Worm (Caenorhabditis elegans) whole organism, late embryonic: ENCODE results near the gene srx-51.

Experiments
- C38D4.7 ChIP-seq: fragments of 200-800 bp; sonication (Bioruptor generic); optimal IDR thresholded peaks from 2 replicates; lab custom pipeline; 2018; ENCODE audit warnings: mild to moderate bottlenecking, missing genetic modification characterization, moderate library complexity, missing compliant biosample characterization
- F13H6.1 ChIP-seq: sonication (generic microtip); optimal IDR thresholded peaks from 2 replicates; lab custom pipeline; 2016; ENCODE audit warnings: missing genetic modification characterization, missing compliant biosample characterization
- T23F11.4 ChIP-seq: fragments of 200-800 bp; sonication (Bioruptor generic); optimal IDR thresholded peaks from 2 replicates; lab custom pipeline; 2018; ENCODE audit warnings: mild to moderate bottlenecking, missing genetic modification characterization, missing compliant biosample characterization
- ceh-2 ChIP-seq: sonication (generic microtip); optimal IDR thresholded peaks from 2 replicates; lab custom pipeline; 2016; ENCODE audit warnings: missing genotype, missing genetic modification characterization, missing compliant biosample characterization
- ceh-45 ChIP-seq: fragments of 200-800 bp; sonication (Bioruptor generic); IDR thresholded peaks from 2 replicates; pipeline ENCODE4 v1.3.6; 2022; ENCODE audit warnings: missing genetic modification reagents, missing genetic modification characterization, missing compliant biosample characterization
- ceh-6 ChIP-seq: fragments of 200-800 bp; sonication (Bioruptor generic); optimal IDR thresholded peaks from 2 replicates; lab custom pipeline; 2018; ENCODE audit warnings: mild to moderate bottlenecking, missing genetic modification characterization, missing compliant biosample characterization
- ceh-9 ChIP-seq: sonication (generic microtip); optimal IDR thresholded peaks from 2 replicates; lab custom pipeline; 2016; ENCODE audit warnings: mild to moderate bottlenecking, missing genetic modification characterization, inconsistent platforms, missing compliant biosample characterization
- dmd-4 ChIP-seq: sonication (generic microtip); optimal IDR thresholded peaks from 2 replicates; lab custom pipeline; 2016; ENCODE audit warnings: borderline replicate concordance, missing genetic modification characterization, missing compliant biosample characterization
- fkh-10 ChIP-seq: fragments of 150-350 bp; optimal IDR thresholded peaks from 2 replicates; lab custom pipeline; 2014; ENCODE audit warnings: missing biosample characterization, missing genetic modification reagents, missing genetic modification characterization
- fkh-6 ChIP-seq: sonication (generic microtip); optimal IDR thresholded peaks from 2 replicates; lab custom pipeline; 2016; ENCODE audit warnings: missing genetic modification characterization, missing compliant biosample characterization
- pha-2 ChIP-seq: sonication (generic microtip); optimal IDR thresholded peaks from 2 replicates; lab custom pipeline; 2017; ENCODE audit warnings: mild to moderate bottlenecking, missing genetic modification characterization, missing compliant biosample characterization
- ttx-3 ChIP-seq: sonication (generic microtip); optimal IDR thresholded peaks from 2 replicates; lab custom pipeline; 2016; ENCODE audit warnings: missing genetic modification reagents, missing genetic modification characterization, missing compliant biosample characterization
- unc-3 ChIP-seq, 2 experiments: fragments of 200-800 bp in 1 of 2; sonication (Bioruptor generic) in 1 of 2; sonication (generic microtip) in 1 of 2; conservative IDR thresholded peaks in 1 of 2; optimal IDR thresholded peaks in 1 of 2; 2 replicates each; pipeline versions ENCODE4 v1.3.6 to Lab custom; 2016 to 2022; ENCODE audit warnings: missing compliant biosample characterization in 2 of 2, missing genetic modification characterization in 2 of 2, missing genetic modification reagents in 1 of 2
- unc-42 ChIP-seq: sonication (generic microtip); optimal IDR thresholded peaks from 2 replicates; lab custom pipeline; 2016; ENCODE audit warnings: missing genotype, missing genetic modification characterization, missing compliant biosample characterization

DNA sequence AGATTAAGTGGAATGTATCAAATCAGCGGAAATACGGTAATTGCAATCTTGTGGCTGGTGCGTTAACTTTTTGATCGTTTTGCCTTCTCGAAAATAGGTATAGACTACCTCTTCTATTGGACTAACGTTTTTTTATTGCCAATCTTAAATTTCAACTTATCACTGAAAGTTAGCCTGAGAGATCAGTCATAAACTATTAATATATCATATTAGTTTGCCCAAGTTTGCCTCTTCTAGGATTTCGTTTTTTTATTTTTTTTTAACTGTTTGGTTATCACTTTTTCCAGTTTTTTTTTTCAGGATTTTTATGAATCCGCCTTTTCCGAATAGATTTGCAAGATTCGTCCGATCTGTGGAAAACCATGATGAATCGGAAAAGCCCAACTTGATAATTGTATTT lies 37.2 kb upstream of the srx-51 start, which contains the start of gene kin-30:
- TF ChIP-seq F13H6.1 (no peak), unc-42 (tag; lab: Kevin White, UChicago) (no peak), fkh-6 (no peak), ceh-2 (tag; lab: Kevin White, UChicago) (no peak), ttx-3 (tag; lab: Kevin White, UChicago) (no peak), ceh-45 (GFP tag; lab: Robert Waterston, UW) (no peak), unc-3 (GFP tag; conservative IDR thresholded peaks at IDR 0.05; lab: Robert Waterston, UW) (no peak), unc-3 (tag; optimal IDR thresholded peaks at IDR 0.05; lab: Kevin White, UChicago) (no peak), pha-2 (no peak), C38D4.7 (GFP tag; lab: Kevin White, UChicago) (no peak), ceh-9 (tag; lab: Kevin White, UChicago) (no peak), ceh-6 (GFP tag; lab: Kevin White, UChicago) (no peak), T23F11.4 (GFP tag; lab: Kevin White, UChicago) (no peak), fkh-10 (GFP tag; lab: Kevin White, UChicago) (no peak), dmd-4 (tag; lab: Kevin White, UChicago) (no peak)
